Fruit fly (Drosophila melanogaster): Measurements from ENCODE around the gene elg1.

Gene elg1

dm6 chr3L:16165356-16166168 is 33.7 kb downstream of the elg1 start (continued):
- TF ChIP-seq hkb (optimal IDR thresholded peaks at IDR 0.05), result no peak
- TF ChIP-seq hkb (GFP tag; IDR thresholded peaks at IDR 0.05), result 0 out of 2 replicates have a peak, but pooled peaks have one; percentile 20
- TF ChIP-seq lola (GFP tag; optimal IDR thresholded peaks at IDR 0.05), result no peak
- TF ChIP-seq Scr (GFP tag; IDR thresholded peaks at IDR 0.05; ENCODE audit: partially characterized antibody), result no peak
- peak; percentile 22 for TF ChIP-seq Side (GFP tag; optimal IDR thresholded peaks at IDR 0.05)
- peak; percentile 9 for TF ChIP-seq CG18599 (GFP tag; optimal IDR thresholded peaks at IDR 0.05)
- peak; percentile 48 for TF ChIP-seq Oli (tag; optimal IDR thresholded peaks at IDR 0.05)
- peak; percentile 66 for TF ChIP-seq CG30403 (GFP tag; optimal IDR thresholded peaks at IDR 0.05)
- TF ChIP-seq pan (optimal IDR thresholded peaks at IDR 0.05), result no peak
- peak in 1 of 2 experiments; percentile 39 for TF ChIP-seq pan (GFP tag; optimal IDR thresholded peaks at IDR 0.05 in 1 of 2, IDR thresholded peaks at IDR 0.05 in 1 of 2)
- no peak for TF ChIP-seq en (GFP tag; optimal IDR thresholded peaks at IDR 0.05)
- TF ChIP-seq CG12236 (GFP tag; optimal IDR thresholded peaks at IDR 0.05), result peak; percentile 1
- TF ChIP-seq Oaz (GFP tag; IDR thresholded peaks at IDR 0.05), result no peak
- 0 out of 2 replicates have a peak, but pooled peaks have one; percentile 25 for TF ChIP-seq Awh (GFP tag; IDR thresholded peaks at IDR 0.05)
- peak; percentile 68 for TF ChIP-seq CG10147 (GFP tag; optimal IDR thresholded peaks at IDR 0.05)
- no peak for TF ChIP-seq Drgx (GFP tag; IDR thresholded peaks at IDR 0.05)
- TF ChIP-seq Max (GFP tag; optimal IDR thresholded peaks at IDR 0.05), result peak; percentile 0
- peak; percentile 41 for TF ChIP-seq lab (GFP tag; optimal IDR thresholded peaks at IDR 0.05)
- peak; percentile 22 for TF ChIP-seq CG18619 (GFP tag; optimal IDR thresholded peaks at IDR 0.05)
- no peak for TF ChIP-seq gcm (GFP tag; optimal IDR thresholded peaks at IDR 0.05)
- peak; percentile 50 for TF ChIP-seq CHES-1-like (GFP tag; optimal IDR thresholded peaks at IDR 0.05)
- no peak for TF ChIP-seq C15 (GFP tag; IDR thresholded peaks at IDR 0.05)
- TF ChIP-seq unc-4 (GFP tag; IDR thresholded peaks at IDR 0.05; ENCODE audit: partially characterized antibody), result no peak
- peak; percentile 52 for TF ChIP-seq CG12155 (GFP tag; optimal IDR thresholded peaks at IDR 0.05)
- no peak for TF ChIP-seq MBD-R2 (GFP tag; IDR thresholded peaks at IDR 0.05)
- TF ChIP-seq caup (GFP tag; optimal IDR thresholded peaks at IDR 0.05; ENCODE audit: severe bottlenecking), result peak; percentile 19
- TF ChIP-seq Rfx (GFP tag; IDR thresholded peaks at IDR 0.05), result peak; percentile 66; the same call in 1 of the 2 replicates
- TF ChIP-seq p53 (GFP tag; optimal IDR thresholded peaks at IDR 0.05), result no peak
- TF ChIP-seq CG16863 (GFP tag; optimal IDR thresholded peaks at IDR 0.05), result peak; percentile 12
- TF ChIP-seq zfh1 (GFP tag; IDR thresholded peaks at IDR 0.05), result 0 out of 3 replicates have a peak, but pooled peaks have one; percentile 35
- TF ChIP-seq Bgb (GFP tag; IDR thresholded peaks at IDR 0.05; ENCODE audit: partially characterized antibody), result no peak
- peak in 1 of 2 experiments; percentile 36 for TF ChIP-seq chif (GFP tag; optimal IDR thresholded peaks at IDR 0.05)
- TF ChIP-seq unpg (GFP tag; optimal IDR thresholded peaks at IDR 0.05), result peak; percentile 8
- TF ChIP-seq Hmr (GFP tag; optimal IDR thresholded peaks at IDR 0.05), result peak; percentile 46
- no peak for TF ChIP-seq pzg (GFP tag; optimal IDR thresholded peaks at IDR 0.05)
- peak; percentile 8 for TF ChIP-seq HHEX (GFP tag; optimal IDR thresholded peaks at IDR 0.05)
- no peak for TF ChIP-seq CG7745 (tag; optimal IDR thresholded peaks at IDR 0.05)
- no peak for TF ChIP-seq cas (GFP tag; IDR thresholded peaks at IDR 0.05)
- TF ChIP-seq fd96Cb (tag; optimal IDR thresholded peaks at IDR 0.05), result peak; percentile 2
- TF ChIP-seq dmrt99B (tag; optimal IDR thresholded peaks at IDR 0.05), result peak; percentile 52
- TF ChIP-seq CG7556 (GFP tag; optimal IDR thresholded peaks at IDR 0.05), result peak; percentile 32
- peak; percentile 69 for TF ChIP-seq CoRest (tag; optimal IDR thresholded peaks at IDR 0.05)
- peak; percentile 77 for TF ChIP-seq CG32532 (GFP tag; IDR thresholded peaks at IDR 0.05)
- TF ChIP-seq pho (GFP tag; optimal IDR thresholded peaks at IDR 0.05), result peak; percentile 76
- no peak for TF ChIP-seq pita (GFP tag; optimal IDR thresholded peaks at IDR 0.05)
- peak; percentile 49 for TF ChIP-seq CG3281 (GFP tag; optimal IDR thresholded peaks at IDR 0.05)
- TF ChIP-seq CG2889 (GFP tag; IDR thresholded peaks at IDR 0.05), result peak; percentile 41; the same call in 1 of the 3 replicates
- no peak for TF ChIP-seq ERR (GFP tag; optimal IDR thresholded peaks at IDR 0.05)
